Fruit fly (Drosophila melanogaster) ovary, adult (tissue): ENCODE data around the gene CG7530.

Source experiments
- CG17801 ChIP-seq: fragments of 200-800 bp; optimal IDR thresholded peaks from 2 replicates; lab custom pipeline; 2019; ENCODE audit warnings: missing biosample characterization, mild to moderate bottlenecking, missing genetic modification characterization, moderate library complexity; ENCODE audit not compliant: partially characterized antibody

CG7530 gene

DNA sequence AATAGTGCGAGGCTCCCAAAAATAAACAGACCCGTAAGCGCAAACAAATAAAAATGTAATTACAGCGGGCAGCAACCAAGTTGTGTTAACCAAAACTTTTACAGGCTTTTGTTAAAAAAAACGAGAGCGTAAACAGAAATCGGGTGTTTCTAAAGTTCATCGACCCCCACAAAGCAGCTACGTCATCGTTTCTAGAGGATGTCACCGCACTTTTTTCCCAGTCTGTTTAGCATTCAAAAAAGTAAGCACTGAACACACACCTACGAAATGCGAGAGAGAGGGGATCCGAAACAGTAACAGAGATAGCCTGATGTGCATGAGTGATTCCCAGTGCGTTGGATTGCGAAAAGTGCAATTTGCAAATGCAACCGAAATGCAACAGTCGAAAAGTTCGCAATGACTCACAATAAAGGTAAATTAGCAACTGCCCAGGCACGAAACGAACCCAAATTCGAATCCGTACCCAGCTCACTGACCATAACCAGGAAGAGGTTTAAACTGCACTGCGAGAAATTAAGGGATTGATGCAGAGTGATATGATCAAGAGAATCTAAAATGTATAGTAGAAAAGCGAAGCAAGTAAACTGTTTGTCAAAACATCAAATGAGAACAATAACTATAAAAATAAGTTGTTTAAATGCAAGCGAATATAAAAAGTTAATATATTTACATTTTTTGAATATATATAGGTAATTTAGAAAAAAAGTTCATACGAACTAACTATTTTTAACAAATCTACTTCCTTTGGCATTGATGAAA is 40.1 kb downstream of the CG7530 start:
- TF ChIP-seq CG17801 (GFP tag; lab: Kevin White, UChicago) = peak; percentile 18

DNA sequence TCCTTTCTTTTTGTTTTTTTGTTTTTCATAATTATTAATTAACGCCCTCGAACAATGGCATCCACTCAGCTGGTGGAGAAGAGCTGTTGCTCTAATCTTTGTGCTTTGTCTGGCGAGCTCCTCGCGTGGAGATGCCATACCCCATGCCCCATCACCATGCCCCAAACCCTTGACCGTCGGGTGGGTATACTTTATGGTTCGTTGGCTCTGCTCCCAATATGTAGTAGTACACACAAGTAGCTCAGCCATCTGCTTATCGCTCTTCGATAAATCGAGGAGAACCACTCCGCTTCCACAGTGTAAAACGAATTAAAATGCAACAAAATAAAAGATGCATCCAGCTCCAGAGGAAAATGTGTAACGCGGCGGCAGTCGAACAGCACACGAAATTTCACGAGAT is 41.2 kb downstream of the CG7530 start:
- no peak for TF ChIP-seq CG17801 (GFP tag; lab: Kevin White, UChicago)

DNA sequence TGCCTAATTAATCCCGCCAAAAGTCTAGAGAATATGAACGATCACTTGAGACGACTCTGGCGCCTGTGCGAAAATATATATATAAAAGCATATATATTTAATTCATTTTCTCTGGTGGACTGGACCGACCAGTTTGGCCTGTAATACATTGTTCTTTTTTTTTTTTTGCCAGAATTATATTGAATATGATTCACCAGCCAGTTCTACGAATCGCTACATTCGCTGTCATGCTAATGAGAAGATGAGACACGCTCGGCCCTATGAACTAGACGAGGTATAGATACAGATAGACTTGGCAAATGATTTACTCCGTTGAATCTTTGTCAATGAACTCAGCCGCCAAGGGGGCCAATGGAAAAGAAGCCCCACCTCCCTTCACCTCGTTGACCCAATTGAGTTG is 44.0 kb downstream of the CG7530 start:
- TF ChIP-seq CG17801 (GFP tag; lab: Kevin White, UChicago) = no peak

DNA sequence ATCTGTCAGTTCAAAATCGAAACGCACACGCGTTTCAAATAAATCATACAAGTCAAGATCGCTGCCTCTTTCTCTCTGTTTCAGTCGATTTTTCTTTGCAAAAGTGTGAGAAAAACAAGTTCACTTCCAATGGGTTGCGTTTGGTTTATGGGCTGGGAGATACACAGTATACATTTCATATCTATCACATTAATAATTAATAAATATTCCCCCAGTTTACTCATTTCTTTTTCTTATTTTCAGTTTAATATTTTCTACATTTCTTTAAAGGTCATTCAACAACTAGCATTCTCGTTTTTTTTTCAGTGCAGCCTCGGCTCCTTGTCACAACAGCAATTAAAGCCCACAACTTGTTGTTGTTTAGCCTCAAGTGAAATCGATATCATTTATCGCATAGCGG is 47.4 kb downstream of the CG7530 start:
- TF ChIP-seq CG17801 (GFP tag; lab: Kevin White, UChicago) = no peak

DNA sequence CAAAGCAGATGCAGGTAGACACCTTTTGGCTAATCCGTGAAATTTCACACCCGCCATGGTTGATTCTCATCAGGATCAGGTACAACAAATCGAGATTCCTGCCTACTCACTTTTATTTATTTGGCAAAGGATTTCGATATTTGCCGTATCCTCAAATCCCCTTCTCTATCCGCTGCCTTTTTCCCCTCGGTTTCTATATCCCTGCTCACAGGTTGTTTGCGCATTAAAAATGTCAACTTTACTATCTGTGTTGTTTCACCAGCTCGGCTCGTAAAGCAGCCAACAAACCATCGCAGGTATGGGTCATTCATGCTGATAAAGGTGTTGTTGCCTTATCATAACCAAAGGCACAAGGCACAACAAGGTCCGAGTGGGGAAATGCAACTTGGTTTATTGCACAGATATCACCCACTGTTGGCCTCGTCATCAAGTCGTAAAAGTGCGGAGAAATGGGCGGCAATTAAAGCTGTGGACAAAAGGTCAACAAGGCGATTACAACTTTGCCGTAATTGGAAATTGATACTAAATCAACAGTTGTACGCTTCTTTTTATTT is 51.1 kb downstream of the CG7530 start:
- peak; percentile 33 for TF ChIP-seq CG17801 (GFP tag; lab: Kevin White, UChicago)

DNA sequence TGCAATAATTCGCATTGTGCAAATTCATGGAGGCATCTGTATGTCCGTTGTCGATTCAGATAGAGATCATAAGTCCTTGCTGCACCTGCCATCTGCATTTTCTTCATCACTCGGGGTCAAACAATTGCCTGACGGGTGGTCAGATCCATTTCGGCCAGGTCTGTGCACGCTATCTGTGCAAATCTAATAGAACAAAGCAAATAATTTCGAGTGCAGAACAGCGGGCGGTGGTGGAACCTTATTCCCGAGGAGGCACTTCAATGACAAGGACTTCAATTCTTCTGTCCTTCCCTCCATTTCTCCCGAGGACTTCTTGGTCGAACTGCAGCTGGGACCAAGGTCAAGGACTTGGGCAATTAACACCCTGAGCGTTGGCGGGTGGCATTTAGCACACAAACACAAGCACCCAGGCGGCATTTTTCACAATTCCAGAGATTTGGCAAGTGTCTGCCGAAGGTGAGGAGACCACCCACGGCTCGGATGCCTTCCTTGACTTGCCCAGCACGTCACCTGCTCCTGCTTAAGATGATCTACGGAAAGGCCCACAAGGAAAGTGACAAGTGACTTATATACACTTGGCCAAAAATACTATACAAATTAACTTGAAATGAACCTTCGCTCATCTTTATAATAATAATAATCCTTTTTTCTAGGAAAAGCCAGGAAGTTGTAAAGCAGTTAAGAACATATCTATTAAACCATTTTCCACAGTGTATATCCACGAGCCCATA is 51.8 kb downstream of the CG7530 start:
- TF ChIP-seq CG17801 (GFP tag; lab: Kevin White, UChicago) = no peak

DNA sequence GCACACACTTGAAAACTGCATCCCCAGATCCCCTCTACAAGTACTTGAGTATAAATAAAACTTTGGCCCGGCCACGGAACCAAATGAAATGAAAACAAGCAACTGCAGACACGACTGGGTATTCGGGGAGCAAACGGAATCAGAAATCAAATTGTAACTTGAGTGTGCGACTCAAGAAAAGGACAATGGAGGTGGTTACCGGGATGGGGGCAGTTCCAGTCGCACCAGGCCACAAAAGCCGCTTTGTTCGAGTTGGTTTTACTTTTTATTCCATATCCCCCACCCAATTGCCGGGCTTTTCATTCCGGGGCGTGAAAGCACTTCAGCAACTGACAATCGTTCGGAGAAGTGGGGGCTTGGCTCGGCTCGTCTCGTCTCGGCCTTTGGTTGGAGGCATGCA is 53.5 kb downstream of the CG7530 start:
- no peak for TF ChIP-seq CG17801 (GFP tag; lab: Kevin White, UChicago)

DNA sequence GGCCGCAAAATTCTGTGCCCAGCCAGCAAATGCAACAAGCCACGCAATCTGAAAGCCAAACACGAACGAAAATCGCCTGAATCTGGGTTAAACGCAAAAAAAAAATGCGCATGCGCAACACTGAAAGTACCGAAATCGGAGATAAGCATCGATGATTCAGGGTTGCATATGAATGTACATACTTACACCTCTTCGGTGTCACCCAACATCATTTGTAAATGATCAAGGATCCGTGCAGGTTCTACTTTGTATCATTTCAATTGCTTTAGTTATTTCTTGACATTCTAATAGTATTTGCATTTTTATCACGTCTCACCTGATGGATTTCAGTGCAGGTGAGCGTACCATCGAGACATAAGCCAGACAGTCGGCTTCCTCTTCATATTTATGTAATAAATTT is 54.2 kb downstream of the CG7530 start:
- no peak for TF ChIP-seq CG17801 (GFP tag; lab: Kevin White, UChicago)

DNA sequence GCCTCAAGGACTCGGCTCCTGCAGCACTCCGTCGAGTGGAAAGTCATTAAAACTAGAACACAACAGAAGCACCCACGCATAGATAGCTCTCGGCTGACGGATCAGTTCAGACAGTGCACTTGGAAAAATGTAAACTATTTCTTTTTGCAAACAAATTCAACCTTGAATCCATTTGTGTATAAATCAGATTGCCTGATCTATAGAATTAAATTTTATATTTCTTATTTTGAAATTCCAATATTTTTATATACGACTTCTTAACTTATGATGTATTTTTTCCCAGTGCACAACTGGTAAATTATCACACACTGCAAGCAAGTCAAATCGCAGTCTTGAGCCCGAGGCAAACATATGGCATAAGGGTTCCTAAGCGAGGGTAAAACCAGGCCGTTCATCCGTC is 56.5 kb downstream of the CG7530 start:
- TF ChIP-seq CG17801 (GFP tag; lab: Kevin White, UChicago) = no peak
